Worm (Caenorhabditis elegans) whole organism, young adult: ENCODE results near the gene F42A6.2.

Experiments
- Y95B8A.8 ChIP-seq: fragments of 200-800 bp; sonication (Bioruptor generic); IDR thresholded peaks from 2 replicates; pipeline ENCODE4 v1.3.6; 2022; ENCODE audit warnings: missing genetic modification reagents, missing genetic modification characterization, missing compliant biosample characterization
- bed-1 ChIP-seq: fragments of 200-800 bp; sonication (Bioruptor generic); IDR thresholded peaks from 2 replicates; pipeline ENCODE4 v1.3.6; 2022; ENCODE audit warnings: missing genetic modification reagents, missing genetic modification characterization, missing compliant biosample characterization
- dpff-1 ChIP-seq: sonication (generic microtip); optimal IDR thresholded peaks from 2 replicates; lab custom pipeline; 2017; ENCODE audit warnings: mild to moderate bottlenecking, missing genetic modification characterization, missing compliant biosample characterization
- ets-4 ChIP-seq: fragments of 200-800 bp; sonication (Bioruptor generic); optimal IDR thresholded peaks from 2 replicates; lab custom pipeline; 2018; ENCODE audit warnings: mild to moderate bottlenecking, missing genetic modification characterization, missing compliant biosample characterization
- nfya-1 ChIP-seq: sonication (generic microtip); optimal IDR thresholded peaks from 2 replicates; lab custom pipeline; 2017; ENCODE audit warnings: antibody characterized with exemption, missing compliant biosample characterization, missing genetic modification characterization, borderline replicate concordance; ENCODE audit not compliant: insufficient read depth
- pha-4 ChIP-seq: fragments of 150-350 bp; sonication (generic microtip); optimal IDR thresholded peaks from 2 replicates; lab custom pipeline; 2014; ENCODE audit warnings: missing biosample characterization, missing genetic modification reagents, missing genetic modification characterization
- rec-8 ChIP-seq, 2 experiments: sonication (generic microtip); optimal IDR thresholded peaks; 2 replicates each; lab custom pipeline; 2016; ENCODE audit warnings: mild to moderate bottlenecking in 2 of 2, missing genetic modification characterization in 2 of 2, missing genetic modification reagents in 2 of 2, missing genotype in 2 of 2, missing biosample characterization in 1 of 2, missing compliant biosample characterization in 1 of 2, moderate library complexity in 1 of 2
- sptf-2 ChIP-seq: fragments of 200-800 bp; sonication (Bioruptor generic); optimal IDR thresholded peaks from 2 replicates; lab custom pipeline; 2018; ENCODE audit warnings: mild to moderate bottlenecking, missing genetic modification characterization, missing compliant biosample characterization
- unc-130 ChIP-seq: sonication (generic microtip); optimal IDR thresholded peaks from 2 replicates; lab custom pipeline; 2016; ENCODE audit warnings: missing genetic modification reagents, missing genetic modification characterization, missing compliant biosample characterization
- unc-62 ChIP-seq: fragments of 150-350 bp; optimal IDR thresholded peaks from 2 replicates; lab custom pipeline; 2014; ENCODE audit warnings: missing biosample characterization, missing genetic modification reagents, missing genetic modification characterization

DNA sequence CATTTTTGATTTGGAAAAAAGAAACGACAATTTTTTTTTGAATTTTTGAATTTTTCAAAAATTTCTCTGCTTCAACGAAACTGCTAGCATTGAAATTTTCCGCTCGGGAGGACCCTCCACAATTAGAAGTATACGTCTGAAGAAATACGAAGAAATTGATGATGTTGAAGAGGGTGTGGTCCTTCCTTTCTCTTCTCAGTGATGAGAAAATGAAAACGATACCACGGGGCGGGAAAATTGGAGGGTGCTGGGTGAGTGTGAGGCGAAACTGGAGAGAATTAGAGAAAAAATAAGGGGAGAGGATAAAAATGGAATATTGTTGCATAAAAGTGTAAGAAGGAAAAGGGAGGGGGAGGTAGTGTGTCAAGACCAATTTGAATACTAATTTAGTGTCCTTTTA is 10.7 kb downstream of the F42A6.2 start:
- TF ChIP-seq pha-4 (tag; lab: Kevin White, UChicago) (no peak), unc-130 (GFP tag; lab: Kevin White, UChicago) (no peak), nfya-1 (tag; lab: Kevin White, UChicago) (no peak), ets-4 (GFP tag; lab: Kevin White, UChicago) (no peak), bed-1 (GFP tag; lab: Robert Waterston, UW) (no peak), unc-62 (GFP tag; lab: Kevin White, UChicago) (no peak), rec-8 (tag; optimal IDR thresholded peaks at IDR 0.05; lab: Kevin White, UChicago) (no peak), dpff-1 (tag; lab: Kevin White, UChicago) (no peak), sptf-2 (GFP tag; lab: Kevin White, UChicago) (no peak), Y95B8A.8 (GFP tag; lab: Robert Waterston, UW) (no peak)
